In genomic region chr2L:4282681-4283343, dm6 we compare ENCODE assay signal across 1 fruit fly cellular context.
A peak's percentile ranks its signal among the peaks of the same experiment; 100 is the strongest.
TF ChIP-seq lines count a peak whose summit lies in the region.

Gene tutl, plus strand, starts transcription at chr2L:4283148.

TF ChIP-seq in whole organism, embryonic, 481 proteins besides CTCF, POLR2A, EP300 and RAD21 (continued from another document and continues in another):
- peak; percentile 71 to 89 for TF ChIP-seq Pdp1 (GFP tag; optimal IDR thresholded peaks at IDR 0.05; lab: Kevin White, UChicago)
- peak in 1 of 2 experiments; percentile 45 for TF ChIP-seq insv (GFP tag; optimal IDR thresholded peaks at IDR 0.05; lab: Kevin White, UChicago)
- TF ChIP-seq CG16779 (GFP tag; IDR thresholded peaks at IDR 0.05; lab: Robert Waterston, UW) = peak; percentile 69
- peak; percentile 44 for TF ChIP-seq HmgZ (tag; optimal IDR thresholded peaks at IDR 0.05; lab: Kevin White, UChicago)
- TF ChIP-seq sqz (GFP tag; optimal IDR thresholded peaks at IDR 0.05; lab: Kevin White, UChicago) = peak; percentile 63
- TF ChIP-seq ab (GFP tag; optimal IDR thresholded peaks at IDR 0.05; lab: Kevin White, UChicago) = peak; percentile 58
- TF ChIP-seq ap (GFP tag; IDR thresholded peaks at IDR 0.05; lab: Robert Waterston, UW) = peak; percentile 41
- peak; percentile 88 for TF ChIP-seq esg (GFP tag; conservative IDR thresholded peaks at IDR 0.05; lab: Robert Waterston, UW)
- TF ChIP-seq aop (GFP tag; IDR thresholded peaks at IDR 0.05; lab: Robert Waterston, UW) = no peak
- TF ChIP-seq nerfin-1 (tag; optimal IDR thresholded peaks at IDR 0.05; lab: Kevin White, UChicago) = peak; percentile 49
- peak; percentile 80 for TF ChIP-seq tin (GFP tag; optimal IDR thresholded peaks at IDR 0.05; lab: Kevin White, UChicago)
- TF ChIP-seq Poxn (GFP tag; IDR thresholded peaks at IDR 0.05; lab: Robert Waterston, UW) = peak; percentile 33; the same call in 1 of the 2 replicates
- TF ChIP-seq CG14050 (GFP tag; IDR thresholded peaks at IDR 0.05; lab: Robert Waterston, UW) = peak; percentile 74
- peak; percentile 72 for TF ChIP-seq vfl (GFP tag; optimal IDR thresholded peaks at IDR 0.05; lab: Kevin White, UChicago)
- TF ChIP-seq kni (GFP tag; optimal IDR thresholded peaks at IDR 0.05; lab: Kevin White, UChicago) = peak; percentile 94
- TF ChIP-seq al (GFP tag; IDR thresholded peaks at IDR 0.05; lab: Robert Waterston, UW) = peak; percentile 82
- TF ChIP-seq ac (GFP tag; optimal IDR thresholded peaks at IDR 0.05; lab: Kevin White, UChicago) = peak; percentile 64
- peak; percentile 34 for TF ChIP-seq Sry-δ (GFP tag; optimal IDR thresholded peaks at IDR 0.05; lab: Kevin White, UChicago)
- peak; percentile 18 for TF ChIP-seq CG17568 (GFP tag; optimal IDR thresholded peaks at IDR 0.05; lab: Kevin White, UChicago)
- peak; percentile 85 for TF ChIP-seq shn (GFP tag; optimal IDR thresholded peaks at IDR 0.05; lab: Kevin White, UChicago)
- TF ChIP-seq nom (GFP tag; optimal IDR thresholded peaks at IDR 0.05; lab: Kevin White, UChicago) = peak; percentile 65
- peak; percentile 38 for TF ChIP-seq oc (tag; optimal IDR thresholded peaks at IDR 0.05; lab: Kevin White, UChicago)
- TF ChIP-seq jigr1 (GFP tag; IDR thresholded peaks at IDR 0.05; lab: Robert Waterston, UW) = peak; percentile 63; the same call in 1 of the 3 replicates
- peak; percentile 55 for TF ChIP-seq ewg (GFP tag; optimal IDR thresholded peaks at IDR 0.05; lab: Kevin White, UChicago)
- TF ChIP-seq pan (optimal IDR thresholded peaks at IDR 0.05; lab: Kevin White, UChicago) = no peak
- TF ChIP-seq pan (GFP tag; optimal IDR thresholded peaks at IDR 0.05 in 1 of 2, IDR thresholded peaks at IDR 0.05 in 1 of 2) = peak in 1 of 2 experiments; percentile 80
- TF ChIP-seq vnd (GFP tag; IDR thresholded peaks at IDR 0.05; lab: Robert Waterston, UW; ENCODE audit: partially characterized antibody) = 0 out of 3 replicates have a peak, but pooled peaks have one; percentile 22
- TF ChIP-seq BEAF-32 (GFP tag; optimal IDR thresholded peaks at IDR 0.05; lab: Kevin White, UChicago) = no peak
- TF ChIP-seq her (GFP tag; optimal IDR thresholded peaks at IDR 0.05; lab: Kevin White, UChicago) = peak; percentile 83
- peak; percentile 69; the same call in 2 of the 3 replicates for TF ChIP-seq so (GFP tag; IDR thresholded peaks at IDR 0.05; lab: Robert Waterston, UW)
- TF ChIP-seq Lhr (GFP tag; optimal IDR thresholded peaks at IDR 0.05; lab: Kevin White, UChicago) = peak; percentile 47
- TF ChIP-seq Hey (tag; optimal IDR thresholded peaks at IDR 0.05; lab: Kevin White, UChicago) = no peak
- peak; percentile 64 for TF ChIP-seq CG6654 (GFP tag; optimal IDR thresholded peaks at IDR 0.05; lab: Kevin White, UChicago)
- no peak; the same call in 1 of the 2 replicates for TF ChIP-seq nerfin-2 (GFP tag; IDR thresholded peaks at IDR 0.05; lab: Robert Waterston, UW; ENCODE audit: partially characterized antibody)
- TF ChIP-seq Bteb2 (GFP tag; optimal IDR thresholded peaks at IDR 0.05; lab: Kevin White, UChicago) = peak; percentile 74
- peak; percentile 77 for TF ChIP-seq CG2120 (GFP tag; optimal IDR thresholded peaks at IDR 0.05; lab: Kevin White, UChicago)
- TF ChIP-seq CG15073 (GFP tag; optimal IDR thresholded peaks at IDR 0.05; lab: Kevin White, UChicago) = peak; percentile 47
- peak; percentile 75 for TF ChIP-seq eyg (GFP tag; optimal IDR thresholded peaks at IDR 0.05; lab: Kevin White, UChicago)
- peak; percentile 79 for TF ChIP-seq CG10366 (GFP tag; IDR thresholded peaks at IDR 0.05; lab: Robert Waterston, UW)
- TF ChIP-seq MESR4 (GFP tag; optimal IDR thresholded peaks at IDR 0.05; lab: Kevin White, UChicago) = no peak
- no peak for TF ChIP-seq B-H2 (GFP tag; optimal IDR thresholded peaks at IDR 0.05; lab: Kevin White, UChicago)
- TF ChIP-seq sug (tag; optimal IDR thresholded peaks at IDR 0.05; lab: Kevin White, UChicago) = peak; percentile 7
- TF ChIP-seq CG12391 (tag; optimal IDR thresholded peaks at IDR 0.05; lab: Kevin White, UChicago) = peak; percentile 80
- TF ChIP-seq lbe (GFP tag; optimal IDR thresholded peaks at IDR 0.05; lab: Kevin White, UChicago) = peak; percentile 86
- TF ChIP-seq Ptx1 (GFP tag; IDR thresholded peaks at IDR 0.05; lab: Robert Waterston, UW) = peak; percentile 86
- peak; percentile 77; the same call in 1 of the 2 replicates for TF ChIP-seq wdn (GFP tag; IDR thresholded peaks at IDR 0.05; lab: Robert Waterston, UW)
- peak; percentile 39 for TF ChIP-seq salm (tag; optimal IDR thresholded peaks at IDR 0.05; lab: Kevin White, UChicago)
- TF ChIP-seq CG11504 (tag; optimal IDR thresholded peaks at IDR 0.05; lab: Kevin White, UChicago) = peak; percentile 83
- peak; percentile 61 for TF ChIP-seq Fer3 (tag; optimal IDR thresholded peaks at IDR 0.05; lab: Kevin White, UChicago)
- peak; percentile 83 for TF ChIP-seq btn (GFP tag; optimal IDR thresholded peaks at IDR 0.05; lab: Kevin White, UChicago)
- peak; percentile 45 for TF ChIP-seq HLHmδ (GFP tag; optimal IDR thresholded peaks at IDR 0.05; lab: Kevin White, UChicago)
- peak; percentile 85 for TF ChIP-seq ara (GFP tag; IDR thresholded peaks at IDR 0.05; lab: Robert Waterston, UW)
- peak; percentile 91 for TF ChIP-seq CG15601 (tag; optimal IDR thresholded peaks at IDR 0.05; lab: Kevin White, UChicago)
- TF ChIP-seq CG7928 (GFP tag; optimal IDR thresholded peaks at IDR 0.05; lab: Kevin White, UChicago) = peak; percentile 46
- peak; percentile 72; the same call in 2 of the 3 replicates for TF ChIP-seq CG6175 (GFP tag; IDR thresholded peaks at IDR 0.05; lab: Robert Waterston, UW)
- peak; percentile 65 for TF ChIP-seq CG6813 (GFP tag; optimal IDR thresholded peaks at IDR 0.05; lab: Kevin White, UChicago)
- TF ChIP-seq H2.0 (GFP tag; IDR thresholded peaks at IDR 0.05; lab: Robert Waterston, UW) = peak; percentile 72
- TF ChIP-seq Ssrp (tag; optimal IDR thresholded peaks at IDR 0.05; lab: Kevin White, UChicago) = peak; percentile 82
- TF ChIP-seq CG18011 (GFP tag; optimal IDR thresholded peaks at IDR 0.05; lab: Kevin White, UChicago) = peak; percentile 1
- no peak for TF ChIP-seq Fer2 (tag; optimal IDR thresholded peaks at IDR 0.05; lab: Kevin White, UChicago)
- peak; percentile 78 for TF ChIP-seq crc (GFP tag; optimal IDR thresholded peaks at IDR 0.05; lab: Kevin White, UChicago)
- TF ChIP-seq trem (tag; optimal IDR thresholded peaks at IDR 0.05; lab: Kevin White, UChicago) = peak; percentile 70
- no peak for TF ChIP-seq fru (optimal IDR thresholded peaks at IDR 0.05; lab: Kevin White, UChicago)
- no peak for TF ChIP-seq Hr39 (optimal IDR thresholded peaks at IDR 0.05; lab: Kevin White, UChicago)
- no peak for TF ChIP-seq hkb (optimal IDR thresholded peaks at IDR 0.05; lab: Kevin White, UChicago)
- peak; percentile 85 for TF ChIP-seq hkb (GFP tag; IDR thresholded peaks at IDR 0.05; lab: Robert Waterston, UW)
- TF ChIP-seq chn (GFP tag; optimal IDR thresholded peaks at IDR 0.05; lab: Kevin White, UChicago) = peak; percentile 76
- peak; percentile 86 for TF ChIP-seq Atf-2 (GFP tag; optimal IDR thresholded peaks at IDR 0.05; lab: Kevin White, UChicago)
- TF ChIP-seq p53 (GFP tag; optimal IDR thresholded peaks at IDR 0.05; lab: Kevin White, UChicago) = peak; percentile 55
- TF ChIP-seq CG42726 (GFP tag; IDR thresholded peaks at IDR 0.05; lab: Robert Waterston, UW; ENCODE audit: partially characterized antibody) = no peak; the same call in 1 of the 2 replicates
- TF ChIP-seq CG2129 (GFP tag; IDR thresholded peaks at IDR 0.05; lab: Robert Waterston, UW; ENCODE audit: partially characterized antibody) = no peak
- peak; percentile 43 for TF ChIP-seq CG13287 (GFP tag; IDR thresholded peaks at IDR 0.05; lab: Robert Waterston, UW; ENCODE audit: partially characterized antibody)
- TF ChIP-seq CG18262 (tag; optimal IDR thresholded peaks at IDR 0.05; lab: Kevin White, UChicago) = peak; percentile 88
- peak; percentile 74 for TF ChIP-seq CG14014 (GFP tag; IDR thresholded peaks at IDR 0.05; lab: Robert Waterston, UW)
- peak; percentile 81 for TF ChIP-seq org-1 (GFP tag; optimal IDR thresholded peaks at IDR 0.05; lab: Kevin White, UChicago)
- no peak for TF ChIP-seq Elba2 (GFP tag; optimal IDR thresholded peaks at IDR 0.05; lab: Kevin White, UChicago)
- TF ChIP-seq Gsc (GFP tag; IDR thresholded peaks at IDR 0.05; lab: Robert Waterston, UW) = peak; percentile 66
- TF ChIP-seq HLH4C (GFP tag; IDR thresholded peaks at IDR 0.05; lab: Robert Waterston, UW; ENCODE audit: partially characterized antibody) = peak; percentile 33; the same call in 1 of the 3 replicates
- TF ChIP-seq run (tag; optimal IDR thresholded peaks at IDR 0.05; lab: Kevin White, UChicago) = no peak
- TF ChIP-seq CG13296 (GFP tag; optimal IDR thresholded peaks at IDR 0.05; lab: Kevin White, UChicago) = peak; percentile 42
- TF ChIP-seq D (optimal IDR thresholded peaks at IDR 0.05; lab: Kevin White, UChicago) = peak; percentile 77
- TF ChIP-seq D (GFP tag; optimal IDR thresholded peaks at IDR 0.05; lab: Kevin White, UChicago) = peak; percentile 78
- TF ChIP-seq CG14860 (GFP tag; IDR thresholded peaks at IDR 0.05; lab: Robert Waterston, UW; ENCODE audit: partially characterized antibody) = no peak
- no peak for TF ChIP-seq br (optimal IDR thresholded peaks at IDR 0.05; lab: Kevin White, UChicago)
- TF ChIP-seq CG10565 (GFP tag; optimal IDR thresholded peaks at IDR 0.05; lab: Kevin White, UChicago) = peak; percentile 30
- TF ChIP-seq CG7357 (GFP tag; IDR thresholded peaks at IDR 0.05; lab: Robert Waterston, UW) = peak; percentile 80
- TF ChIP-seq CG8359 (GFP tag; optimal IDR thresholded peaks at IDR 0.05; lab: Kevin White, UChicago; ENCODE audit: borderline replicate concordance) = peak; percentile 49
- no peak for TF ChIP-seq hb (GFP tag; IDR thresholded peaks at IDR 0.05; lab: Robert Waterston, UW; ENCODE audit: partially characterized antibody)
- peak in 1 of 2 experiments; percentile 93 for TF ChIP-seq Hr78 (GFP tag; optimal IDR thresholded peaks at IDR 0.05; lab: Kevin White, UChicago)
- peak; percentile 5 for TF ChIP-seq stwl (tag; optimal IDR thresholded peaks at IDR 0.05; lab: Kevin White, UChicago)
- peak; percentile 75 for TF ChIP-seq Atf3 (GFP tag; optimal IDR thresholded peaks at IDR 0.05; lab: Kevin White, UChicago)
- peak; percentile 63 for TF ChIP-seq fd3F (GFP tag; optimal IDR thresholded peaks at IDR 0.05; lab: Kevin White, UChicago)
- peak; percentile 84 for TF ChIP-seq Blimp-1 (GFP tag; optimal IDR thresholded peaks at IDR 0.05; lab: Kevin White, UChicago)
- TF ChIP-seq CG15011 (GFP tag; optimal IDR thresholded peaks at IDR 0.05; lab: Kevin White, UChicago) = peak; percentile 55
- peak; percentile 78 for TF ChIP-seq CG4730 (GFP tag; IDR thresholded peaks at IDR 0.05; lab: Robert Waterston, UW)
- TF ChIP-seq CG11696 (GFP tag; IDR thresholded peaks at IDR 0.05; lab: Robert Waterston, UW) = peak; percentile 72
- TF ChIP-seq CG10147 (GFP tag; optimal IDR thresholded peaks at IDR 0.05; lab: Kevin White, UChicago) = peak; percentile 71
- TF ChIP-seq Stat92E (GFP tag; optimal IDR thresholded peaks at IDR 0.05; lab: Kevin White, UChicago) = peak in 1 of 3 experiments; percentile 39
- peak; percentile 17 for TF ChIP-seq CG12769 (tag; optimal IDR thresholded peaks at IDR 0.05; lab: Kevin White, UChicago)
- 0 out of 4 replicates have a peak, but pooled peaks have one; percentile 21 for TF ChIP-seq chinmo (GFP tag; IDR thresholded peaks at IDR 0.05; lab: Robert Waterston, UW; ENCODE audit: partially characterized antibody)
- TF ChIP-seq dimm (GFP tag; IDR thresholded peaks at IDR 0.05; lab: Robert Waterston, UW) = peak; percentile 35; the same call in 1 of the 2 replicates
- peak; percentile 80 for TF ChIP-seq CG6254 (GFP tag; optimal IDR thresholded peaks at IDR 0.05; lab: Kevin White, UChicago)
- peak; percentile 85 for TF ChIP-seq Mes4 (GFP tag; optimal IDR thresholded peaks at IDR 0.05; lab: Kevin White, UChicago)
- no peak for TF ChIP-seq luna (GFP tag; optimal IDR thresholded peaks at IDR 0.05; lab: Kevin White, UChicago)
- peak; percentile 71 for TF ChIP-seq BtbVII (GFP tag; optimal IDR thresholded peaks at IDR 0.05; lab: Kevin White, UChicago)
- peak; percentile 81 for TF ChIP-seq CG16863 (GFP tag; optimal IDR thresholded peaks at IDR 0.05; lab: Kevin White, UChicago)
- TF ChIP-seq GATAe (GFP tag; conservative IDR thresholded peaks at IDR 0.05; lab: Robert Waterston, UW) = peak; percentile 22; the same call in 1 of the 2 replicates
- TF ChIP-seq CG32772 (GFP tag; IDR thresholded peaks at IDR 0.05; lab: Robert Waterston, UW) = peak; percentile 78
- TF ChIP-seq usp (GFP tag; optimal IDR thresholded peaks at IDR 0.05; lab: Kevin White, UChicago) = no peak
- peak; percentile 71 for TF ChIP-seq NfI (GFP tag; optimal IDR thresholded peaks at IDR 0.05; lab: Kevin White, UChicago)
- no peak for TF ChIP-seq pita (GFP tag; optimal IDR thresholded peaks at IDR 0.05; lab: Kevin White, UChicago)
- TF ChIP-seq C15 (GFP tag; IDR thresholded peaks at IDR 0.05; lab: Robert Waterston, UW) = peak; percentile 35; the same call in 1 of the 3 replicates
- TF ChIP-seq sd (tag; optimal IDR thresholded peaks at IDR 0.05; lab: Kevin White, UChicago) = no peak
- TF ChIP-seq az2 (GFP tag; optimal IDR thresholded peaks at IDR 0.05; lab: Kevin White, UChicago) = peak; percentile 85
- peak; percentile 85 for TF ChIP-seq CG11456 (GFP tag; IDR thresholded peaks at IDR 0.05; lab: Robert Waterston, UW)
- TF ChIP-seq mam (GFP tag; optimal IDR thresholded peaks at IDR 0.05; lab: Kevin White, UChicago) = peak; percentile 77
- peak; percentile 79 for TF ChIP-seq Atf6 (GFP tag; IDR thresholded peaks at IDR 0.05; lab: Robert Waterston, UW)
- peak; percentile 73 for TF ChIP-seq cwo (GFP tag; optimal IDR thresholded peaks at IDR 0.05; lab: Kevin White, UChicago)
- TF ChIP-seq CG12104 (GFP tag; optimal IDR thresholded peaks at IDR 0.05; lab: Kevin White, UChicago) = peak; percentile 65
- no peak for TF ChIP-seq CG3995 (GFP tag; optimal IDR thresholded peaks at IDR 0.05; lab: Kevin White, UChicago)
- TF ChIP-seq CG14710 (tag; optimal IDR thresholded peaks at IDR 0.05; lab: Kevin White, UChicago) = peak; percentile 84
- peak in 1 of 2 experiments; percentile 45 for TF ChIP-seq crp (GFP tag; optimal IDR thresholded peaks at IDR 0.05; lab: Kevin White, UChicago)
- TF ChIP-seq CG3163 (GFP tag; optimal IDR thresholded peaks at IDR 0.05; lab: Kevin White, UChicago) = peak; percentile 18
- peak; percentile 65; the same call in 1 of the 2 replicates for TF ChIP-seq CG6272 (GFP tag; IDR thresholded peaks at IDR 0.05; lab: Robert Waterston, UW)
- peak; percentile 68 for TF ChIP-seq H15 (GFP tag; IDR thresholded peaks at IDR 0.05; lab: Robert Waterston, UW)
- TF ChIP-seq CG1529 (GFP tag; optimal IDR thresholded peaks at IDR 0.05; lab: Kevin White, UChicago) = peak; percentile 64
- TF ChIP-seq Spps (tag; optimal IDR thresholded peaks at IDR 0.05; lab: Kevin White, UChicago) = peak; percentile 69
- peak; percentile 83 for TF ChIP-seq CG16815 (GFP tag; optimal IDR thresholded peaks at IDR 0.05; lab: Kevin White, UChicago)
